Worm (Caenorhabditis elegans): ENCODE results near the gene atz-1.

DNA sequence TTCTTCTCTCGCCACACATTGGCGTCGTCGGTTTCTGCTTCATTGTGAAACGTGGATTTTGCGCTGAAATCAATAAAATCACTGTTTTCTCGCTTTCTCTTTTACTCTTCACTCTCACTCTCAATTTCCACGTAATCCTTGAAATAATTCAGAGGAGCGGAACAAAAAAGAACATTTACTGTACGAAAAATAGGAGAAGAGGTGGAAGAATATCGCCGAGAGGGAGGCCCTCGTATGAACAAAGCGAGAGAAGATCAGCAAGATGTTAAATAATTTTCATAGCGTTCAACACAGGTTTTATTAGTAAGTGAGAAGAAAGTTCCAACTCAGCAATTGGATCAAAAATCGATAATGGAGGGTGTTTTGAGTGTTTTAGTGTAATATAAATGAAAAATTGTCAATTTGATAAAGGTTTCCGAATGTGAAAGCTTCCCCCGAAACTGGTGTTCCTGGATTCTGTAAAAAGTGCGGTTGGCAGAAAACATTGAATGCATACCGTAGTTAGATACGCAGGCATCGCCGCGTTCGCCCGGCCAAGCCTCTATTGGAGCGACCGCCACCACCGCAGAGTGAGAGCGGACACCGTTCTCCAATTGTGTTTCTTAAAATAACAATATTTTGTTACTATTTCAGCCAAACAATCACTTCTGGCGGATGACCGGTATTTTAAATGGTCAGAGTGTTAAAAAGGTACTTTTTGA lies 14.4 kb downstream of the atz-1 start, which contains the start of the genes ccr-4 and ZC518.8:
- TF ChIP-seq him-1 (tag; optimal IDR thresholded peaks at IDR 0.05), result no peak
- TF ChIP-seq dao-5 (tag; optimal IDR thresholded peaks at IDR 0.05), result no peak
